Worm (Caenorhabditis elegans) whole organism, early embryonic: ENCODE measurements around the gene F35A5.8.

Source experiments
- B0310.2 ChIP-seq: sonication (generic microtip); optimal IDR thresholded peaks from 2 replicates; lab custom pipeline; 2016; ENCODE audit warnings: mild to moderate bottlenecking, missing genetic modification characterization, missing compliant biosample characterization
- F13C5.2 ChIP-seq: sonication (generic microtip); optimal IDR thresholded peaks from 2 replicates; lab custom pipeline; 2017; ENCODE audit warnings: mild to moderate bottlenecking, missing genetic modification characterization, inconsistent platforms, missing compliant biosample characterization
- aly-1 ChIP-seq: sonication (generic microtip); optimal IDR thresholded peaks from 2 replicates; lab custom pipeline; 2016; ENCODE audit warnings: missing genetic modification characterization, missing compliant biosample characterization
- ama-1 ChIP-seq: fragments of 150-350 bp; optimal IDR thresholded peaks from 2 replicates; lab custom pipeline; 2014
- ceh-13 ChIP-seq: fragments of 200-800 bp; sonication (Bioruptor generic); optimal IDR thresholded peaks from 2 replicates; lab custom pipeline; 2018; ENCODE audit warnings: mild to moderate bottlenecking, missing genetic modification characterization, missing compliant biosample characterization
- ceh-36 ChIP-seq: sonication (generic microtip); optimal IDR thresholded peaks from 2 replicates; lab custom pipeline; 2016; ENCODE audit warnings: missing genetic modification characterization, inconsistent platforms, missing compliant biosample characterization
- ets-7 ChIP-seq: sonication (generic microtip); optimal IDR thresholded peaks from 2 replicates; lab custom pipeline; 2016; ENCODE audit warnings: missing genotype, missing genetic modification characterization, missing compliant biosample characterization
- flt-1 ChIP-seq: fragments of 200-800 bp; sonication (Bioruptor generic); IDR thresholded peaks from 2 replicates; pipeline ENCODE4 v1.3.6; 2022; ENCODE audit warnings: missing genetic modification characterization, missing compliant biosample characterization
- hmbx-1 ChIP-seq: sonication (generic microtip); optimal IDR thresholded peaks from 2 replicates; lab custom pipeline; 2016; ENCODE audit warnings: mild to moderate bottlenecking, missing genetic modification characterization, missing compliant biosample characterization
- hmg-4 ChIP-seq: fragments of 200-800 bp; sonication (Bioruptor generic); optimal IDR thresholded peaks from 2 replicates; lab custom pipeline; 2018; ENCODE audit warnings: mild to moderate bottlenecking, missing genetic modification characterization, missing compliant biosample characterization
- hnd-1 ChIP-seq: sonication (generic microtip); optimal IDR thresholded peaks from 2 replicates; lab custom pipeline; 2016; ENCODE audit warnings: missing genetic modification characterization, missing compliant biosample characterization
- pes-1 ChIP-seq: fragments of 200-800 bp; sonication (Bioruptor generic); IDR thresholded peaks from 2 replicates; pipeline ENCODE4 v1.3.6; 2022; ENCODE audit warnings: missing genetic modification reagents, missing genetic modification characterization, missing compliant biosample characterization
- scrt-1 ChIP-seq: fragments of 200-800 bp; sonication (Bioruptor generic); IDR thresholded peaks from 2 replicates; pipeline ENCODE4 v1.3.6; 2022; ENCODE audit warnings: missing genetic modification characterization, missing compliant biosample characterization
- sea-1 ChIP-seq: fragments of 200-800 bp; sonication (Bioruptor generic); conservative IDR thresholded peaks from 2 replicates; pipeline ENCODE4 v1.3.6; 2022; ENCODE audit warnings: missing genetic modification characterization, missing compliant biosample characterization
- tbx-11 ChIP-seq: fragments of 200-800 bp; sonication (Bioruptor generic); IDR thresholded peaks from 2 replicates; pipeline ENCODE4 v1.3.6; 2022; ENCODE audit warnings: missing genetic modification characterization, missing compliant biosample characterization
- tbx-37 ChIP-seq: fragments of 200-800 bp; sonication (Bioruptor generic); conservative IDR thresholded peaks from 2 replicates; pipeline ENCODE4 v1.3.6; 2022; ENCODE audit warnings: missing genetic modification reagents, missing genetic modification characterization, missing compliant biosample characterization
- tra-4 ChIP-seq: sonication (generic microtip); optimal IDR thresholded peaks from 2 replicates; lab custom pipeline; 2017; ENCODE audit warnings: missing genetic modification characterization, missing compliant biosample characterization

F35A5.8 gene

ce11 chrX:3785111-3785808 is 18.0 kb downstream of the F35A5.8 start:
- TF ChIP-seq B0310.2 (tag; lab: Kevin White, UChicago) = no peak
- TF ChIP-seq hnd-1 (tag; lab: Kevin White, UChicago) = no peak
- no peak for TF ChIP-seq tra-4 (tag; lab: Kevin White, UChicago)

ce11 chrX:3783659-3784058 is 19.6 kb downstream of the F35A5.8 start:
- TF ChIP-seq hmg-4 (GFP tag; lab: Kevin White, UChicago) (no peak), F13C5.2 (tag; lab: Kevin White, UChicago) (no peak), sea-1 (GFP tag; lab: Robert Waterston, UW) (no peak), ceh-13 (GFP tag; lab: Kevin White, UChicago) (no peak), hnd-1 (tag; lab: Kevin White, UChicago) (no peak), pes-1 (GFP tag; lab: Robert Waterston, UW) (no peak), aly-1 (tag; lab: Kevin White, UChicago) (no peak)

ce11 chrX:3781040-3781439 is 22.2 kb downstream of the F35A5.8 start, which contains the start of gene marg-1:
Gene marg-1, minus strand, starts transcription at chrX:3781140.
- no peak for TF ChIP-seq hmg-4 (GFP tag; lab: Kevin White, UChicago)
- no peak for TF ChIP-seq tbx-11
- TF ChIP-seq hmbx-1 (tag; lab: Kevin White, UChicago) = no peak
- TF ChIP-seq ceh-13 (GFP tag; lab: Kevin White, UChicago) = no peak
- TF ChIP-seq aly-1 (tag; lab: Kevin White, UChicago) = no peak
- no peak for TF ChIP-seq F13C5.2 (tag; lab: Kevin White, UChicago)
- no peak for TF ChIP-seq tra-4 (tag; lab: Kevin White, UChicago)
- TF ChIP-seq B0310.2 (tag; lab: Kevin White, UChicago) = no peak
- TF ChIP-seq tbx-37 (GFP tag; lab: Robert Waterston, UW) = no peak
- TF ChIP-seq flt-1 (GFP tag; lab: Robert Waterston, UW) = no peak
- no peak for TF ChIP-seq pes-1 (GFP tag; lab: Robert Waterston, UW)
- no peak for TF ChIP-seq ama-1
- no peak for TF ChIP-seq hnd-1 (tag; lab: Kevin White, UChicago)
- no peak for TF ChIP-seq sea-1 (GFP tag; lab: Robert Waterston, UW)
- TF ChIP-seq ceh-36 (tag; lab: Kevin White, UChicago) = no peak
- no peak for TF ChIP-seq ets-7 (tag; lab: Kevin White, UChicago)
- no peak for TF ChIP-seq scrt-1 (GFP tag; lab: Robert Waterston, UW)

- TF ChIP-seq ceh-36 (tag; lab: Kevin White, UChicago) = no peak
- no peak for TF ChIP-seq sea-1 (GFP tag; lab: Robert Waterston, UW)
- no peak for TF ChIP-seq tbx-37 (GFP tag; lab: Robert Waterston, UW)
- TF ChIP-seq ama-1 = no peak
- TF ChIP-seq ceh-13 (GFP tag; lab: Kevin White, UChicago) = no peak
- TF ChIP-seq tbx-11 = no peak
- no peak for TF ChIP-seq flt-1 (GFP tag; lab: Robert Waterston, UW)
- TF ChIP-seq tra-4 (tag; lab: Kevin White, UChicago) = no peak
- no peak for TF ChIP-seq hmg-4 (GFP tag; lab: Kevin White, UChicago)
- TF ChIP-seq scrt-1 (GFP tag; lab: Robert Waterston, UW) = no peak
- TF ChIP-seq pes-1 (GFP tag; lab: Robert Waterston, UW) = no peak
- TF ChIP-seq hnd-1 (tag; lab: Kevin White, UChicago) = no peak
These were observed 30.0 kb downstream of the F35A5.8 start for ce11 chrX:3773233-3773632.

ce11 chrX:3772405-3772804 is 30.9 kb downstream of the F35A5.8 start, which contains the start of gene F47B7.2:
Gene F47B7.2, plus strand, starts transcription at chrX:3772762.
- TF ChIP-seq pes-1 (GFP tag; lab: Robert Waterston, UW) = peak; percentile 16; the same call in 1 of the 2 replicates
- no peak for TF ChIP-seq hmg-4 (GFP tag; lab: Kevin White, UChicago)
- peak; percentile 8 for TF ChIP-seq F13C5.2 (tag; lab: Kevin White, UChicago)

ce11 chrX:3768717-3769116 is 34.5 kb downstream of the F35A5.8 start, which contains the start of gene F47B7.5:
Gene F47B7.5, minus strand, starts transcription at chrX:3768817.
- TF ChIP-seq tra-4 (tag; lab: Kevin White, UChicago) (no peak), tbx-11 (no peak), sea-1 (GFP tag; lab: Robert Waterston, UW) (no peak)

- TF ChIP-seq scrt-1 (GFP tag; lab: Robert Waterston, UW) = no peak
- no peak for TF ChIP-seq hnd-1 (tag; lab: Kevin White, UChicago)
- TF ChIP-seq ceh-13 (GFP tag; lab: Kevin White, UChicago) = no peak
- TF ChIP-seq F13C5.2 (tag; lab: Kevin White, UChicago) = no peak
- no peak for TF ChIP-seq ceh-36 (tag; lab: Kevin White, UChicago)
- no peak for TF ChIP-seq tra-4 (tag; lab: Kevin White, UChicago)
- TF ChIP-seq tbx-11 = no peak
- TF ChIP-seq pes-1 (GFP tag; lab: Robert Waterston, UW) = no peak
- TF ChIP-seq aly-1 (tag; lab: Kevin White, UChicago) = no peak
- no peak for TF ChIP-seq hmbx-1 (tag; lab: Kevin White, UChicago)
- no peak for TF ChIP-seq tbx-37 (GFP tag; lab: Robert Waterston, UW)
- TF ChIP-seq hmg-4 (GFP tag; lab: Kevin White, UChicago) = no peak
- no peak for TF ChIP-seq sea-1 (GFP tag; lab: Robert Waterston, UW)
- TF ChIP-seq ama-1 = no peak
- TF ChIP-seq B0310.2 (tag; lab: Kevin White, UChicago) = no peak
- TF ChIP-seq ets-7 (tag; lab: Kevin White, UChicago) = no peak
- no peak for TF ChIP-seq flt-1 (GFP tag; lab: Robert Waterston, UW)
These were observed 36.7 kb downstream of the F35A5.8 start, which contains the start of gene F47B7.4 for ce11 chrX:3766552-3766951. Gene F47B7.4, minus strand, starts transcription at chrX:3766652.
